Worm (Caenorhabditis elegans): ENCODE data around the gene fbxa-81.

ce11 chrX:14537625-14538024, 4.3 kb downstream of the fbxa-81 start:
- TF ChIP-seq dmd-4 (tag; optimal IDR thresholded peaks at IDR 0.05; ENCODE audit: borderline replicate concordance), result no peak
- no peak for TF ChIP-seq ceh-14 (tag; optimal IDR thresholded peaks at IDR 0.05)
- no peak for TF ChIP-seq ama-1 (optimal IDR thresholded peaks at IDR 0.05)
- no peak for TF ChIP-seq elt-2 (tag; optimal IDR thresholded peaks at IDR 0.05)

Measured in whole organism, late embryonic.